Worm (Caenorhabditis elegans) whole organism, L4 larva: ENCODE data around the gene cpt-4.

Experiments used
- T20F7.1 ChIP-seq: fragments of 200-800 bp; sonication (Bioruptor generic); optimal IDR thresholded peaks from 2 replicates; lab custom pipeline; 2018; ENCODE audit warnings: mild to moderate bottlenecking, missing genetic modification characterization, missing compliant biosample characterization
- Y48G9A.11 ChIP-seq: fragments of 200-800 bp; sonication (Bioruptor generic); IDR thresholded peaks from 2 replicates; pipeline ENCODE4 v1.3.6; 2022; ENCODE audit warnings: missing genetic modification reagents, missing genetic modification characterization, missing compliant biosample characterization
- Y75B8A.6 ChIP-seq: fragments of 200-800 bp; sonication (Bioruptor generic); IDR thresholded peaks from 2 replicates; pipeline ENCODE4 v1.3.6; 2022; ENCODE audit warnings: missing genetic modification reagents, missing genetic modification characterization, missing compliant biosample characterization
- ZK546.5 ChIP-seq, 2 experiments: sonication (generic microtip); optimal IDR thresholded peaks; 2 replicates each; lab custom pipeline; 2017; ENCODE audit warnings: missing biosample characterization in 2 of 2, missing genetic modification characterization in 2 of 2
- aha-1 ChIP-seq: fragments of 150-350 bp; peaks from one replicate; lab custom pipeline; 2014; ENCODE audit warnings: missing biosample characterization, missing genetic modification characterization
- ama-1 ChIP-seq: fragments of 150-350 bp; optimal IDR thresholded peaks from 2 replicates; lab custom pipeline; 2014; ENCODE audit warnings: inconsistent platforms, mixed read lengths
- ceh-32 ChIP-seq: sonication (generic microtip); optimal IDR thresholded peaks from 2 replicates; lab custom pipeline; 2016; ENCODE audit warnings: mild to moderate bottlenecking, missing genetic modification characterization, missing compliant biosample characterization; ENCODE audit not compliant: poor library complexity
- ceh-82 ChIP-seq: sonication (generic microtip); optimal IDR thresholded peaks from 2 replicates; lab custom pipeline; 2017; ENCODE audit warnings: missing biosample characterization, missing genetic modification characterization
- cey-2 ChIP-seq: sonication (generic microtip); optimal IDR thresholded peaks from 3 replicates; lab custom pipeline; 2017; ENCODE audit warnings: missing genetic modification characterization, mild to moderate bottlenecking, missing compliant biosample characterization, antibody characterized with exemption, borderline replicate concordance; ENCODE audit not compliant: insufficient read depth
- ctbp-1 ChIP-seq: fragments of 200-800 bp; sonication (Bioruptor generic); IDR thresholded peaks from 2 replicates; pipeline ENCODE4 v1.3.6; 2022; ENCODE audit warnings: missing genetic modification reagents, missing genetic modification characterization, missing compliant biosample characterization
- daf-12 ChIP-seq: fragments of 150-350 bp; optimal IDR thresholded peaks from 2 replicates; lab custom pipeline; 2014; ENCODE audit warnings: missing biosample characterization, missing genetic modification reagents, missing genetic modification characterization
- daf-16 ChIP-seq, 3 experiments: sonication (generic microtip); optimal IDR thresholded peaks; 2 replicates each; lab custom pipeline; 2016 to 2017; ENCODE audit warnings: missing genetic modification characterization in 3 of 3, missing genetic modification reagents in 3 of 3, mild to moderate bottlenecking in 2 of 3, missing compliant biosample characterization in 2 of 3, missing biosample characterization in 1 of 3, moderate library complexity in 1 of 3
- dmd-6 ChIP-seq: fragments of 200-800 bp; sonication (Bioruptor generic); IDR thresholded peaks from 2 replicates; pipeline ENCODE4 v1.3.6; 2022; ENCODE audit warnings: missing genetic modification reagents, missing genetic modification characterization, missing compliant biosample characterization
- dve-1 ChIP-seq: sonication (generic microtip); optimal IDR thresholded peaks from 2 replicates; lab custom pipeline; 2017; ENCODE audit warnings: antibody characterized with exemption, mild to moderate bottlenecking, missing genetic modification characterization, missing compliant biosample characterization; ENCODE audit not compliant: insufficient read depth
- fkh-10 ChIP-seq: fragments of 150-350 bp; optimal IDR thresholded peaks from 2 replicates; lab custom pipeline; 2014; ENCODE audit warnings: missing biosample characterization, missing genetic modification reagents, missing genetic modification characterization
- gei-8 ChIP-seq: fragments of 200-800 bp; sonication (Bioruptor generic); optimal IDR thresholded peaks from 2 replicates; lab custom pipeline; 2018; ENCODE audit warnings: mild to moderate bottlenecking, missing genetic modification characterization, missing compliant biosample characterization
- hif-1 ChIP-seq, 2 experiments: sonication (generic microtip); optimal IDR thresholded peaks; 2 replicates each; lab custom pipeline; 2016 to 2017; ENCODE audit warnings: missing compliant biosample characterization in 2 of 2, missing genetic modification characterization in 2 of 2, missing genetic modification reagents in 2 of 2, missing genotype in 2 of 2, mild to moderate bottlenecking in 1 of 2
- hlh-11 ChIP-seq: fragments of 200-800 bp; sonication (Bioruptor generic); optimal IDR thresholded peaks from 2 replicates; lab custom pipeline; 2018; ENCODE audit warnings: mild to moderate bottlenecking, missing genetic modification characterization, missing compliant biosample characterization
- hlh-30 ChIP-seq: sonication (generic microtip); optimal IDR thresholded peaks from 2 replicates; lab custom pipeline; 2017; ENCODE audit warnings: antibody characterized with exemption, mild to moderate bottlenecking, missing genetic modification characterization, missing compliant biosample characterization; ENCODE audit not compliant: insufficient read depth
- hmg-1.1 ChIP-seq: fragments of 200-800 bp; sonication (Bioruptor generic); IDR thresholded peaks from 2 replicates; pipeline ENCODE4 v1.3.6; 2022; ENCODE audit warnings: missing genetic modification reagents, missing genetic modification characterization, missing compliant biosample characterization
- lin-1 ChIP-seq: fragments of 200-800 bp; sonication (Bioruptor generic); IDR thresholded peaks from 2 replicates; pipeline ENCODE4 v1.3.6; 2022; ENCODE audit warnings: missing genetic modification reagents, missing genetic modification characterization, missing compliant biosample characterization
- lin-13 ChIP-seq: fragments of 150-350 bp; optimal IDR thresholded peaks from 2 replicates; lab custom pipeline; 2014; ENCODE audit warnings: missing biosample characterization, missing genetic modification reagents, missing genetic modification characterization
- lin-29 ChIP-seq: fragments of 200-800 bp; sonication (Bioruptor generic); IDR thresholded peaks from 2 replicates; pipeline ENCODE4 v1.3.6; 2022; ENCODE audit warnings: missing genetic modification reagents, missing genetic modification characterization, missing compliant biosample characterization
- lin-39 ChIP-seq: fragments of 150-350 bp; optimal IDR thresholded peaks from 2 replicates; lab custom pipeline; 2014; ENCODE audit warnings: missing biosample characterization, missing genetic modification reagents, missing genetic modification characterization
- mdl-1 ChIP-seq, 2 experiments: fragments of 150-350 bp in 1 of 2; sonication (generic microtip) in 1 of 2; optimal IDR thresholded peaks; 2 replicates each; lab custom pipeline; 2014 to 2017; ENCODE audit warnings: missing biosample characterization in 2 of 2, missing genetic modification characterization in 2 of 2
- mdt-29 ChIP-seq: fragments of 200-800 bp; sonication (Bioruptor generic); IDR thresholded peaks from 2 replicates; pipeline ENCODE4 v1.3.6; 2022; ENCODE audit warnings: missing genetic modification reagents, missing genetic modification characterization, missing compliant biosample characterization
- mes-2 ChIP-seq: sonication (generic microtip); optimal IDR thresholded peaks from 2 replicates; lab custom pipeline; 2016; ENCODE audit warnings: missing genotype, mild to moderate bottlenecking, missing genetic modification characterization, missing compliant biosample characterization; ENCODE audit not compliant: poor library complexity, severe bottlenecking
- mxl-3 ChIP-seq: fragments of 200-800 bp; sonication (Bioruptor generic); optimal IDR thresholded peaks from 2 replicates; lab custom pipeline; 2018; ENCODE audit warnings: mild to moderate bottlenecking, missing genetic modification characterization, missing compliant biosample characterization
- nhr-102 ChIP-seq: sonication (generic microtip); optimal IDR thresholded peaks from 2 replicates; lab custom pipeline; 2016; ENCODE audit warnings: mild to moderate bottlenecking, missing genetic modification characterization, moderate library complexity, missing compliant biosample characterization
- nhr-28 ChIP-seq: fragments of 150-350 bp; optimal IDR thresholded peaks from 2 replicates; lab custom pipeline; 2014; ENCODE audit warnings: missing biosample characterization, missing genetic modification characterization
- nhr-42 ChIP-seq: fragments of 200-800 bp; sonication (Bioruptor generic); IDR thresholded peaks from 2 replicates; pipeline ENCODE4 v1.3.6; 2022; ENCODE audit warnings: missing genetic modification characterization, missing compliant biosample characterization
- nhr-48 ChIP-seq: sonication (generic microtip); optimal IDR thresholded peaks from 2 replicates; lab custom pipeline; 2016; ENCODE audit warnings: mild to moderate bottlenecking, missing genetic modification characterization, missing compliant biosample characterization
- nhr-6 ChIP-seq: fragments of 150-350 bp; optimal IDR thresholded peaks from 2 replicates; lab custom pipeline; 2014; ENCODE audit warnings: missing biosample characterization, missing genetic modification characterization
- nhr-77 ChIP-seq: fragments of 150-350 bp; optimal IDR thresholded peaks from 2 replicates; lab custom pipeline; 2014; ENCODE audit warnings: missing biosample characterization, missing genetic modification characterization
- php-3 ChIP-seq: fragments of 200-800 bp; sonication (Bioruptor generic); IDR thresholded peaks from 2 replicates; pipeline ENCODE4 v1.3.6; 2022; ENCODE audit warnings: missing genetic modification reagents, missing genetic modification characterization, missing compliant biosample characterization
- pqm-1 ChIP-seq: sonication (generic microtip); optimal IDR thresholded peaks from 2 replicates; lab custom pipeline; 2017; ENCODE audit warnings: missing biosample characterization, missing genetic modification characterization
- snpc-4 ChIP-seq: fragments of 150-350 bp; optimal IDR thresholded peaks from 2 replicates; lab custom pipeline; 2014; ENCODE audit warnings: missing biosample characterization, missing genetic modification characterization
- spr-1 ChIP-seq: sonication (generic microtip); optimal IDR thresholded peaks from 2 replicates; lab custom pipeline; 2016; ENCODE audit warnings: mild to moderate bottlenecking, missing genetic modification characterization, missing compliant biosample characterization
- spr-3 ChIP-seq: fragments of 200-800 bp; sonication (Bioruptor generic); optimal IDR thresholded peaks from 2 replicates; lab custom pipeline; 2018; ENCODE audit warnings: mild to moderate bottlenecking, missing genetic modification characterization, missing compliant biosample characterization
- tra-1 ChIP-seq: fragments of 200-800 bp; sonication (Bioruptor generic); IDR thresholded peaks from 2 replicates; pipeline ENCODE4 v1.3.6; 2022; ENCODE audit warnings: missing genetic modification reagents, missing genetic modification characterization, missing compliant biosample characterization
- ztf-11 ChIP-seq: fragments of 150-350 bp; optimal IDR thresholded peaks from 2 replicates; lab custom pipeline; 2014; ENCODE audit warnings: missing biosample characterization, missing genetic modification characterization
- ztf-7 ChIP-seq: fragments of 150-350 bp; optimal IDR thresholded peaks from 2 replicates; lab custom pipeline; 2014; ENCODE audit warnings: missing biosample characterization, missing genetic modification characterization

The cpt-4 gene

ce11 chrV:5032176-5032575 lies 4.7 kb upstream of the cpt-4 start (continued):
- TF ChIP-seq dve-1 (peak; percentile 34), lin-1 (GFP tag; lab: Robert Waterston, UW) (0 out of 2 replicates have a peak, but pooled peaks have one; percentile 9), mdl-1 (tag; optimal IDR thresholded peaks at IDR 0.05; lab: Kevin White, UChicago) (peak; percentile 78 to 86), mes-2 (no peak), hif-1 (tag; optimal IDR thresholded peaks at IDR 0.05; lab: Kevin White, UChicago) (peak in 1 of 2 experiments; percentile 43), dmd-6 (GFP tag; lab: Robert Waterston, UW) (peak; percentile 56), hlh-30 (tag; lab: Kevin White, UChicago) (peak; percentile 60), nhr-102 (peak; percentile 42), ztf-7 (no peak)
- TF ChIP-seq, all 104 proteins: peak for 17

- TF ChIP-seq Y48G9A.11 (GFP tag; lab: Robert Waterston, UW) (no peak), ceh-82 (tag; lab: Kevin White, UChicago) (no peak), ctbp-1 (GFP tag; lab: Robert Waterston, UW) (no peak), dve-1 (no peak), hmg-1.1 (GFP tag; lab: Robert Waterston, UW) (no peak), lin-29 (GFP tag; lab: Robert Waterston, UW) (no peak), lin-39 (tag; lab: Kevin White, UChicago) (no peak), nhr-28 (peak; percentile 93), gei-8 (GFP tag; lab: Kevin White, UChicago) (no peak), ztf-7 (no peak), fkh-10 (GFP tag; lab: Kevin White, UChicago) (no peak), spr-1 (no peak), snpc-4 (tag; lab: Kevin White, UChicago) (no peak), dmd-6 (GFP tag; lab: Robert Waterston, UW) (peak; percentile 12; the same call in 1 of the 2 replicates), T20F7.1 (GFP tag; lab: Kevin White, UChicago) (no peak), daf-12 (no peak), spr-3 (GFP tag; lab: Kevin White, UChicago) (no peak), Y75B8A.6 (GFP tag; lab: Robert Waterston, UW) (no peak), cey-2 (tag; lab: Kevin White, UChicago) (no peak), nhr-48 (tag; lab: Kevin White, UChicago) (peak; percentile 24), ZK546.5 (tag; optimal IDR thresholded peaks at IDR 0.05; lab: Kevin White, UChicago) (no peak), daf-16 (GFP tag; optimal IDR thresholded peaks at IDR 0.05; lab: Kevin White, UChicago) (no peak), daf-16 (tag; optimal IDR thresholded peaks at IDR 0.05; lab: Kevin White, UChicago) (peak; percentile 3)
These were observed 4.2 kb upstream of the cpt-4 start for ce11 chrV:5031764-5032163.

ce11 chrV:5030715-5031114 lies 3.2 kb upstream of the cpt-4 start, which contains the start of gene swt-7:
Gene swt-7 (minus strand): TSS chrV:5030815.
- TF ChIP-seq ztf-11 (no peak), aha-1 (peak; percentile 7)
- TF ChIP-seq, all 104 proteins: peak for 1

- TF ChIP-seq nhr-48 (tag; lab: Kevin White, UChicago): peak; percentile 14
- TF ChIP-seq tra-1: 0 out of 2 replicates have a peak, but pooled peaks have one; percentile 23
- peak; percentile 89 for TF ChIP-seq pqm-1 (tag; lab: Kevin White, UChicago)
- TF ChIP-seq nhr-42 (GFP tag; lab: Robert Waterston, UW): no peak
- TF ChIP-seq lin-13: no peak
- TF ChIP-seq lin-1 (GFP tag; lab: Robert Waterston, UW): peak; percentile 39; the same call in 1 of the 2 replicates
- peak; percentile 99 for TF ChIP-seq nhr-28
- TF ChIP-seq php-3 (GFP tag; lab: Robert Waterston, UW): peak; percentile 66
- no peak for TF ChIP-seq daf-16 (GFP tag; optimal IDR thresholded peaks at IDR 0.05; lab: Kevin White, UChicago)
- peak; percentile 81 for TF ChIP-seq daf-16 (tag; optimal IDR thresholded peaks at IDR 0.05; lab: Kevin White, UChicago)
- TF ChIP-seq mdt-29 (GFP tag; lab: Robert Waterston, UW): no peak
- TF ChIP-seq mdl-1 (tag; optimal IDR thresholded peaks at IDR 0.05; lab: Kevin White, UChicago): peak in 1 of 2 experiments; percentile 46
- peak; percentile 76 for TF ChIP-seq nhr-77 (tag; lab: Kevin White, UChicago)
- peak; percentile 78 for TF ChIP-seq nhr-102
- no peak for TF ChIP-seq ceh-32 (tag; lab: Kevin White, UChicago)
- peak; percentile 68 for TF ChIP-seq dve-1
- peak; percentile 23 for TF ChIP-seq mxl-3
- TF ChIP-seq nhr-6 (tag; lab: Kevin White, UChicago): no peak
- peak; percentile 82 for TF ChIP-seq hlh-11 (tag; lab: Kevin White, UChicago)
- no peak for TF ChIP-seq fkh-10 (GFP tag; lab: Kevin White, UChicago)
- TF ChIP-seq dmd-6 (GFP tag; lab: Robert Waterston, UW): peak; percentile 85
- no peak for TF ChIP-seq ama-1
These were observed 2.7 kb upstream of the cpt-4 start for ce11 chrV:5030212-5030611.
